Fruit fly (Drosophila melanogaster) whole organism, embryonic: ENCODE measurements around the gene ABCB7.

Source experiments
- Abd-B ChIP-seq: fragments of 200-800 bp; sonication (Bioruptor generic); optimal IDR thresholded peaks from 2 replicates; lab custom pipeline; 2018; ENCODE audit warnings: missing biosample characterization, mild to moderate bottlenecking, missing genetic modification characterization, moderate library complexity
- Aef1 ChIP-seq: fragments of 200-800 bp; sonication (Bioruptor generic); IDR thresholded peaks from 3 replicates; pipeline ENCODE4 v1.3.6; 2022; ENCODE audit warnings: missing biosample characterization, missing genetic modification characterization
- BEAF-32 ChIP-seq: fragments of 200-800 bp; sonication (Bioruptor generic); optimal IDR thresholded peaks from 3 replicates; lab custom pipeline; 2017; ENCODE audit warnings: missing biosample characterization, missing genetic modification characterization, mild to moderate bottlenecking, moderate library complexity, missing genetic modification reagents
- Bteb2 ChIP-seq: fragments of 200-800 bp; sonication (Bioruptor generic); optimal IDR thresholded peaks from 2 replicates; lab custom pipeline; 2016; ENCODE audit warnings: missing biosample characterization, missing genetic modification characterization
- C15 ChIP-seq: fragments of 200-800 bp; sonication (Bioruptor generic); IDR thresholded peaks from 3 replicates; pipeline ENCODE4 v1.3.6; 2022; ENCODE audit warnings: missing biosample characterization, missing genetic modification characterization
- CG10431 ChIP-seq: fragments of 200-800 bp; sonication (Bioruptor generic); optimal IDR thresholded peaks from 3 replicates; lab custom pipeline; 2018; ENCODE audit warnings: missing biosample characterization, mild to moderate bottlenecking, missing genetic modification characterization
- CG10959 ChIP-seq: fragments of 200-800 bp; sonication (Bioruptor generic); IDR thresholded peaks from 2 replicates; pipeline ENCODE4 v1.3.6; 2022; ENCODE audit warnings: missing biosample characterization, missing genetic modification characterization
- CG11085 ChIP-seq: fragments of 200-800 bp; sonication (Bioruptor generic); IDR thresholded peaks from 2 replicates; pipeline ENCODE4 v1.3.6; 2022; ENCODE audit warnings: missing biosample characterization, missing genetic modification characterization
- CG12071 ChIP-seq: fragments of 200-800 bp; sonication (Bioruptor generic); optimal IDR thresholded peaks from 3 replicates; lab custom pipeline; 2018; ENCODE audit warnings: missing biosample characterization, mild to moderate bottlenecking, missing genetic modification characterization
- CG15269 ChIP-seq: fragments of 200-800 bp; sonication (Bioruptor generic); optimal IDR thresholded peaks from 2 replicates; lab custom pipeline; 2018; ENCODE audit warnings: missing biosample characterization, mild to moderate bottlenecking, missing genetic modification characterization, moderate library complexity
- CG16815 ChIP-seq: fragments of 200-800 bp; sonication (Bioruptor generic); optimal IDR thresholded peaks from 3 replicates; lab custom pipeline; 2017; ENCODE audit warnings: missing biosample characterization, mild to moderate bottlenecking, missing genetic modification characterization
- CG17186 ChIP-seq: fragments of 200-800 bp; sonication (Bioruptor generic); optimal IDR thresholded peaks from 3 replicates; lab custom pipeline; 2017; ENCODE audit warnings: missing biosample characterization, missing genetic modification reagents, missing genetic modification characterization
- CG17328 ChIP-seq: fragments of 200-800 bp; sonication (Bioruptor generic); IDR thresholded peaks from 2 replicates; pipeline ENCODE4 v1.3.6; 2022; ENCODE audit warnings: missing biosample characterization, missing genetic modification characterization
- CG2712 ChIP-seq: fragments of 200-800 bp; optimal IDR thresholded peaks from 3 replicates; lab custom pipeline; 2019; ENCODE audit warnings: missing biosample characterization, mild to moderate bottlenecking, missing genetic modification characterization, moderate library complexity
- CG31224 ChIP-seq: fragments of 200-800 bp; sonication (Bioruptor generic); IDR thresholded peaks from 2 replicates; pipeline ENCODE4 v1.3.6; 2022; ENCODE audit warnings: missing biosample characterization, missing genetic modification characterization
- CG4404 ChIP-seq: fragments of 200-800 bp; sonication (Bioruptor generic); IDR thresholded peaks from 2 replicates; pipeline ENCODE4 v1.3.6; 2022; ENCODE audit warnings: missing biosample characterization, missing genetic modification characterization
- CG5180 ChIP-seq: fragments of 200-800 bp; sonication (Bioruptor generic); optimal IDR thresholded peaks from 3 replicates; lab custom pipeline; 2017; ENCODE audit warnings: missing biosample characterization, missing genetic modification characterization, mild to moderate bottlenecking, moderate library complexity, missing genetic modification reagents
- CG6791 ChIP-seq: fragments of 200-800 bp; sonication (Bioruptor generic); IDR thresholded peaks from 3 replicates; pipeline ENCODE4 v1.3.6; 2022; ENCODE audit warnings: missing biosample characterization, missing genetic modification characterization; ENCODE audit not compliant: partially characterized antibody
- CG8290 ChIP-seq, 3 experiments: fragments of 200-800 bp; sonication (Bioruptor generic); optimal IDR thresholded peaks; 2 replicates each; lab custom pipeline; 2016 to 2019; ENCODE audit warnings: missing biosample characterization in 3 of 3, missing genetic modification characterization in 3 of 3, mild to moderate bottlenecking in 2 of 3, moderate library complexity in 1 of 3
- CG8765 ChIP-seq: fragments of 200-800 bp; sonication (Bioruptor generic); IDR thresholded peaks from 2 replicates; pipeline ENCODE4 v1.3.6; 2022; ENCODE audit warnings: missing biosample characterization, missing genetic modification characterization
- CG9876 ChIP-seq: fragments of 200-800 bp; sonication (Bioruptor generic); optimal IDR thresholded peaks from 2 replicates; lab custom pipeline; 2016; ENCODE audit warnings: missing biosample characterization, missing genetic modification characterization
- CG9932 ChIP-seq: fragments of 200-800 bp; sonication (Bioruptor generic); IDR thresholded peaks from 2 replicates; pipeline ENCODE4 v1.3.6; 2022; ENCODE audit warnings: missing biosample characterization, missing genetic modification characterization
- Camta ChIP-seq: fragments of 200-800 bp; sonication (Bioruptor generic); optimal IDR thresholded peaks from 2 replicates; lab custom pipeline; 2016; ENCODE audit warnings: missing biosample characterization, missing genetic modification characterization
- CkIIα-i1 ChIP-seq: fragments of 200-800 bp; sonication (Bioruptor generic); IDR thresholded peaks from 2 replicates; pipeline ENCODE4 v1.3.6; 2022; ENCODE audit warnings: missing biosample characterization, missing genetic modification characterization
- CoRest ChIP-seq: fragments of 200-800 bp; sonication (Bioruptor generic); optimal IDR thresholded peaks from 3 replicates; lab custom pipeline; 2018; ENCODE audit warnings: missing biosample characterization, mild to moderate bottlenecking, missing genetic modification characterization, moderate library complexity
- Doc2 ChIP-seq: fragments of 200-800 bp; sonication (Bioruptor generic); IDR thresholded peaks from 2 replicates; pipeline ENCODE4 v1.3.6; 2022; ENCODE audit warnings: missing biosample characterization, missing genetic modification characterization
- Eip74EF ChIP-seq, 2 experiments: fragments of 200-800 bp in 1 of 2; fragments of >200 bp in 1 of 2; sonication (Bioruptor generic) in 1 of 2; optimal IDR thresholded peaks; 2 replicates each; lab custom pipeline; 2017 to 2019; ENCODE audit warnings: missing biosample characterization in 2 of 2, missing genetic modification characterization in 2 of 2, mild to moderate bottlenecking in 1 of 2, moderate library complexity in 1 of 2
- Fer1 ChIP-seq: fragments of 200-800 bp; sonication (Bioruptor generic); optimal IDR thresholded peaks from 2 replicates; lab custom pipeline; 2017; ENCODE audit warnings: missing biosample characterization, mild to moderate bottlenecking, missing genetic modification characterization
- Fer3 ChIP-seq: fragments of 200-800 bp; sonication (Bioruptor generic); optimal IDR thresholded peaks from 2 replicates; lab custom pipeline; 2018; ENCODE audit warnings: missing biosample characterization, mild to moderate bottlenecking, missing genetic modification characterization, moderate library complexity
- Scr ChIP-seq: fragments of 200-800 bp; sonication (Bioruptor generic); IDR thresholded peaks from 2 replicates; pipeline ENCODE4 v1.3.6; 2022; ENCODE audit warnings: missing biosample characterization, missing genetic modification characterization; ENCODE audit not compliant: partially characterized antibody
- ap ChIP-seq: fragments of 200-800 bp; sonication (Bioruptor generic); IDR thresholded peaks from 2 replicates; pipeline ENCODE4 v1.3.6; 2022; ENCODE audit warnings: missing biosample characterization, missing genetic modification characterization
- br ChIP-seq: fragments of >200 bp; optimal IDR thresholded peaks from 2 replicates; lab custom pipeline; 2017
- cad ChIP-seq: fragments of >200 bp; optimal IDR thresholded peaks from 2 replicates; lab custom pipeline; 2017; ENCODE audit warnings: missing biosample characterization, missing genetic modification characterization
- chinmo ChIP-seq: fragments of 200-800 bp; sonication (Bioruptor generic); IDR thresholded peaks from 4 replicates; pipeline ENCODE4 v1.3.6; 2022; ENCODE audit warnings: missing biosample characterization, missing genetic modification characterization; ENCODE audit not compliant: partially characterized antibody
- crol ChIP-seq: fragments of 200-800 bp; sonication (Bioruptor generic); IDR thresholded peaks from 2 replicates; pipeline ENCODE4 v1.3.6; 2022; ENCODE audit warnings: missing biosample characterization, missing genetic modification characterization
- grn ChIP-seq: fragments of 200-800 bp; sonication (Bioruptor generic); optimal IDR thresholded peaks from 3 replicates; lab custom pipeline; 2017; ENCODE audit warnings: missing biosample characterization, missing genetic modification characterization
- jigr1 ChIP-seq: fragments of 200-800 bp; sonication (Bioruptor generic); IDR thresholded peaks from 3 replicates; pipeline ENCODE4 v1.3.6; 2022; ENCODE audit warnings: missing biosample characterization, missing genetic modification characterization
- kay ChIP-seq: fragments of 200-800 bp; sonication (Bioruptor generic); optimal IDR thresholded peaks from 2 replicates; lab custom pipeline; 2016; ENCODE audit warnings: missing biosample characterization, missing genetic modification characterization
- nerfin-2 ChIP-seq: fragments of 200-800 bp; sonication (Bioruptor generic); IDR thresholded peaks from 2 replicates; pipeline ENCODE4 v1.3.6; 2022; ENCODE audit warnings: missing biosample characterization, missing genetic modification characterization; ENCODE audit not compliant: partially characterized antibody
- pho ChIP-seq: fragments of 200-800 bp; sonication (Bioruptor generic); optimal IDR thresholded peaks from 2 replicates; lab custom pipeline; 2016; ENCODE audit warnings: missing biosample characterization, missing genetic modification characterization
- pita ChIP-seq: fragments of 200-800 bp; sonication (Bioruptor generic); optimal IDR thresholded peaks from 2 replicates; lab custom pipeline; 2017; ENCODE audit warnings: missing biosample characterization, mild to moderate bottlenecking, missing genetic modification characterization
- sd ChIP-seq: fragments of 200-800 bp; sonication (Bioruptor generic); optimal IDR thresholded peaks from 3 replicates; lab custom pipeline; 2018; ENCODE audit warnings: missing biosample characterization, mild to moderate bottlenecking, missing genetic modification characterization, moderate library complexity
- sens ChIP-seq: fragments of 200-800 bp; sonication (Bioruptor generic); peaks from one replicate; lab custom pipeline; 2016; ENCODE audit warnings: missing biosample characterization, missing genetic modification characterization
- slp2 ChIP-seq: fragments of 200-800 bp; sonication (Bioruptor generic); optimal IDR thresholded peaks from 2 replicates; lab custom pipeline; 2016; ENCODE audit warnings: missing biosample characterization, missing genetic modification characterization
- ssp ChIP-seq: fragments of 200-800 bp; sonication (Bioruptor generic); IDR thresholded peaks from 2 replicates; pipeline ENCODE4 v1.3.6; 2022; ENCODE audit warnings: missing biosample characterization, missing genetic modification characterization
- tll ChIP-seq, 2 experiments: fragments of 200-800 bp in 1 of 2; fragments of >200 bp in 1 of 2; sonication (Bioruptor generic) in 1 of 2; optimal IDR thresholded peaks; 2 replicates each; lab custom pipeline; 2017 to 2019; ENCODE audit warnings: missing biosample characterization in 2 of 2, missing genetic modification characterization in 2 of 2, mild to moderate bottlenecking in 1 of 2, moderate library complexity in 1 of 2
- tx ChIP-seq: fragments of 200-800 bp; sonication (Bioruptor generic); optimal IDR thresholded peaks from 2 replicates; lab custom pipeline; 2016; ENCODE audit warnings: missing biosample characterization, missing genetic modification characterization
- zen2 ChIP-seq: fragments of 200-800 bp; sonication (Bioruptor generic); IDR thresholded peaks from 3 replicates; pipeline ENCODE4 v1.3.6; 2022; ENCODE audit warnings: missing biosample characterization, missing genetic modification characterization; ENCODE audit not compliant: partially characterized antibody
- zfh2 ChIP-seq: fragments of 200-800 bp; sonication (Bioruptor generic); optimal IDR thresholded peaks from 2 replicates; lab custom pipeline; 2016; ENCODE audit warnings: missing biosample characterization, missing genetic modification characterization

ABCB7 gene

dm6 chr3L:1587140-1587849 is 30.9 kb upstream of the ABCB7 start (continued):
- TF ChIP-seq CG6791 (GFP tag; lab: Robert Waterston, UW) (no peak), CkIIα-i1 (GFP tag; lab: Robert Waterston, UW) (peak; percentile 81), Camta (GFP tag; lab: Kevin White, UChicago) (peak; percentile 82), CG8765 (GFP tag; lab: Robert Waterston, UW) (peak; percentile 60; the same call in 1 of the 2 replicates), Bteb2 (peak; percentile 64), Fer1 (GFP tag; lab: Kevin White, UChicago) (peak; percentile 84), br (lab: Kevin White, UChicago) (no peak), pita (no peak), zfh2 (GFP tag; lab: Kevin White, UChicago) (peak; percentile 62), CG31224 (peak; percentile 81), CG9932 (GFP tag; lab: Robert Waterston, UW) (peak; percentile 90), Aef1 (GFP tag; lab: Robert Waterston, UW) (peak; percentile 90), CG10959 (GFP tag; lab: Robert Waterston, UW) (peak; percentile 76), BEAF-32 (no peak), Abd-B (peak; percentile 78), zen2 (GFP tag; lab: Robert Waterston, UW) (no peak), CG5180 (GFP tag; lab: Kevin White, UChicago) (peak; percentile 51), CG17186 (peak; percentile 12), CG2712 (tag; lab: Kevin White, UChicago) (peak; percentile 67), CG9876 (GFP tag; lab: Kevin White, UChicago) (peak; percentile 71), slp2 (GFP tag; lab: Kevin White, UChicago) (peak; percentile 60), sens (GFP tag; lab: Kevin White, UChicago) (peak; percentile 93), tll (GFP tag; optimal IDR thresholded peaks at IDR 0.05; lab: Kevin White, UChicago) (no peak), CoRest (tag; lab: Kevin White, UChicago) (peak; percentile 84), Eip74EF (GFP tag; optimal IDR thresholded peaks at IDR 0.05; lab: Kevin White, UChicago) (peak in 1 of 2 experiments; percentile 35), kay (GFP tag; lab: Kevin White, UChicago) (peak; percentile 51), CG11085 (GFP tag; lab: Robert Waterston, UW) (peak; percentile 86), CG17328 (peak; percentile 74), Scr (no peak)
- TF ChIP-seq, all 482 proteins: peak for 389

DNA sequence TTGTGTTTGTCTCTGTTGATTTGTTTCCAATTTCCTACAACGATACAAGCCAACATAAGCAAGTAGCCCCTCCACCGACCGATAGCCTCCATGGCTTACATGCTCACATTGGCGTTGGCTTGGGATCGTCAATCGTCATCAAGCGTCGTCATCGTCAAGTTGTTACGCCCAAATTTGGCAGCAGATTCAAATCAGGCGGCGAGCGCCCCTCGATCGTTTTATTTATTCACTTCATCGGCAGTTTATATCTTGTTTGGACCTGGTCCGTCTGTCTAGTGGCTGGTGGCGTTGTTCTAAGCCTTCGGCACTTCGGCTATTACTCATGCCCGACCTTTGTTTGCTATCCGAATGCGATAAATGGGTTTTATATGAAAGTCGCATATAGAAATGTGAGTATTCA is 28.0 kb upstream of the ABCB7 start:
- TF ChIP-seq CG16815 (no peak), Fer1 (GFP tag; lab: Kevin White, UChicago) (no peak), sd (tag; lab: Kevin White, UChicago) (peak; percentile 52), ssp (GFP tag; lab: Robert Waterston, UW) (no peak), Doc2 (GFP tag; lab: Robert Waterston, UW) (no peak), crol (GFP tag; lab: Robert Waterston, UW) (0 out of 2 replicates have a peak, but pooled peaks have one; percentile 8), pita (no peak), pho (GFP tag; lab: Kevin White, UChicago) (no peak), Fer3 (tag; lab: Kevin White, UChicago) (no peak), chinmo (GFP tag; lab: Robert Waterston, UW) (peak; percentile 83; the same call in 3 of the 4 replicates), tx (GFP tag; lab: Kevin White, UChicago) (no peak), CG4404 (GFP tag; lab: Robert Waterston, UW) (no peak), CG15269 (tag; lab: Kevin White, UChicago) (peak; percentile 57), CG10431 (GFP tag; lab: Kevin White, UChicago) (no peak), C15 (GFP tag; lab: Robert Waterston, UW) (no peak), ap (GFP tag; lab: Robert Waterston, UW) (no peak), nerfin-2 (no peak), cad (no peak), CG8290 (GFP tag; optimal IDR thresholded peaks at IDR 0.05; lab: Kevin White, UChicago) (no peak), CG8290 (tag; optimal IDR thresholded peaks at IDR 0.05; lab: Kevin White, UChicago) (peak in 1 of 2 experiments; percentile 8), grn (GFP tag; lab: Kevin White, UChicago) (peak; percentile 22), CG12071 (GFP tag; lab: Kevin White, UChicago) (no peak), jigr1 (GFP tag; lab: Robert Waterston, UW) (no peak)
